Worm (Caenorhabditis elegans) whole organism, L4 larva: ENCODE data around the gene B0244.7.

Experiments
- D1046.2 ChIP-seq: fragments of 200-800 bp; sonication (Bioruptor generic); IDR thresholded peaks from 2 replicates; pipeline ENCODE4 v1.3.6; 2022; ENCODE audit warnings: missing genetic modification characterization, missing compliant biosample characterization
- F10B5.3 ChIP-seq: sonication (generic microtip); optimal IDR thresholded peaks from 2 replicates; lab custom pipeline; 2016; ENCODE audit warnings: mild to moderate bottlenecking, missing genetic modification characterization, missing compliant biosample characterization
- F44E2.7 ChIP-seq: fragments of 200-800 bp; sonication (Bioruptor generic); IDR thresholded peaks from 2 replicates; pipeline ENCODE4 v2.1.2; 2022; ENCODE audit warnings: missing genetic modification characterization, missing compliant biosample characterization
- T20F7.1 ChIP-seq: fragments of 200-800 bp; sonication (Bioruptor generic); optimal IDR thresholded peaks from 2 replicates; lab custom pipeline; 2018; ENCODE audit warnings: mild to moderate bottlenecking, missing genetic modification characterization, missing compliant biosample characterization
- Y75B8A.6 ChIP-seq: fragments of 200-800 bp; sonication (Bioruptor generic); IDR thresholded peaks from 2 replicates; pipeline ENCODE4 v1.3.6; 2022; ENCODE audit warnings: missing genetic modification reagents, missing genetic modification characterization, missing compliant biosample characterization
- ZK546.5 ChIP-seq, 2 experiments: sonication (generic microtip); optimal IDR thresholded peaks; 2 replicates each; lab custom pipeline; 2017; ENCODE audit warnings: missing biosample characterization in 2 of 2, missing genetic modification characterization in 2 of 2
- aha-1 ChIP-seq: fragments of 150-350 bp; peaks from one replicate; lab custom pipeline; 2014; ENCODE audit warnings: missing biosample characterization, missing genetic modification characterization
- ama-1 ChIP-seq: fragments of 150-350 bp; optimal IDR thresholded peaks from 2 replicates; lab custom pipeline; 2014; ENCODE audit warnings: inconsistent platforms, mixed read lengths
- daf-16 ChIP-seq, 3 experiments: sonication (generic microtip); optimal IDR thresholded peaks; 2 replicates each; lab custom pipeline; 2016 to 2017; ENCODE audit warnings: missing genetic modification characterization in 3 of 3, missing genetic modification reagents in 3 of 3, mild to moderate bottlenecking in 2 of 3, missing compliant biosample characterization in 2 of 3, missing biosample characterization in 1 of 3, moderate library complexity in 1 of 3
- daf-8 ChIP-seq: fragments of 200-800 bp; sonication (Bioruptor generic); IDR thresholded peaks from 2 replicates; pipeline ENCODE4 v1.3.6; 2022; ENCODE audit warnings: missing genetic modification characterization, missing compliant biosample characterization
- dmd-8 ChIP-seq: fragments of 200-800 bp; sonication (Bioruptor generic); IDR thresholded peaks from 2 replicates; pipeline ENCODE4 v1.3.6; 2022; ENCODE audit warnings: missing genetic modification characterization, missing compliant biosample characterization
- dve-1 ChIP-seq: sonication (generic microtip); optimal IDR thresholded peaks from 2 replicates; lab custom pipeline; 2017; ENCODE audit warnings: antibody characterized with exemption, mild to moderate bottlenecking, missing genetic modification characterization, missing compliant biosample characterization; ENCODE audit not compliant: insufficient read depth
- egl-27 ChIP-seq: sonication (generic microtip); optimal IDR thresholded peaks from 3 replicates; lab custom pipeline; 2017; ENCODE audit warnings: missing biosample characterization, missing genetic modification reagents, missing genetic modification characterization
- gei-8 ChIP-seq: fragments of 200-800 bp; sonication (Bioruptor generic); optimal IDR thresholded peaks from 2 replicates; lab custom pipeline; 2018; ENCODE audit warnings: mild to moderate bottlenecking, missing genetic modification characterization, missing compliant biosample characterization
- hlh-11 ChIP-seq: fragments of 200-800 bp; sonication (Bioruptor generic); optimal IDR thresholded peaks from 2 replicates; lab custom pipeline; 2018; ENCODE audit warnings: mild to moderate bottlenecking, missing genetic modification characterization, missing compliant biosample characterization
- hlh-30 ChIP-seq: sonication (generic microtip); optimal IDR thresholded peaks from 2 replicates; lab custom pipeline; 2017; ENCODE audit warnings: antibody characterized with exemption, mild to moderate bottlenecking, missing genetic modification characterization, missing compliant biosample characterization; ENCODE audit not compliant: insufficient read depth
- jun-1 ChIP-seq: fragments of 150-350 bp; optimal IDR thresholded peaks from 2 replicates; lab custom pipeline; 2014; ENCODE audit warnings: missing biosample characterization, missing genetic modification reagents, missing genetic modification characterization
- lin-1 ChIP-seq: fragments of 200-800 bp; sonication (Bioruptor generic); IDR thresholded peaks from 2 replicates; pipeline ENCODE4 v1.3.6; 2022; ENCODE audit warnings: missing genetic modification reagents, missing genetic modification characterization, missing compliant biosample characterization
- lin-38 ChIP-seq: fragments of 200-800 bp; sonication (Bioruptor generic); IDR thresholded peaks from 2 replicates; pipeline ENCODE4 v1.3.6; 2022; ENCODE audit warnings: missing genetic modification reagents, missing genetic modification characterization, missing compliant biosample characterization
- lin-39 ChIP-seq: fragments of 150-350 bp; optimal IDR thresholded peaks from 2 replicates; lab custom pipeline; 2014; ENCODE audit warnings: missing biosample characterization, missing genetic modification reagents, missing genetic modification characterization
- lsy-2 ChIP-seq, 2 experiments: fragments of 150-350 bp in 1 of 2; sonication (generic microtip) in 1 of 2; optimal IDR thresholded peaks; 2 replicates each; lab custom pipeline; 2014 to 2017; ENCODE audit warnings: missing biosample characterization in 2 of 2, missing genetic modification characterization in 2 of 2
- mes-2 ChIP-seq: sonication (generic microtip); optimal IDR thresholded peaks from 2 replicates; lab custom pipeline; 2016; ENCODE audit warnings: missing genotype, mild to moderate bottlenecking, missing genetic modification characterization, missing compliant biosample characterization; ENCODE audit not compliant: poor library complexity, severe bottlenecking
- mxl-2 ChIP-seq: fragments of 200-800 bp; sonication (Bioruptor generic); conservative IDR thresholded peaks from 2 replicates; pipeline ENCODE4 v1.3.6; 2022; ENCODE audit warnings: missing genetic modification reagents, missing genetic modification characterization, missing compliant biosample characterization
- mxl-3 ChIP-seq: fragments of 200-800 bp; sonication (Bioruptor generic); optimal IDR thresholded peaks from 2 replicates; lab custom pipeline; 2018; ENCODE audit warnings: mild to moderate bottlenecking, missing genetic modification characterization, missing compliant biosample characterization
- nhr-11 ChIP-seq: fragments of 150-350 bp; optimal IDR thresholded peaks from 2 replicates; lab custom pipeline; 2014; ENCODE audit warnings: missing biosample characterization, missing genetic modification characterization
- nhr-237 ChIP-seq: sonication (generic microtip); optimal IDR thresholded peaks from 2 replicates; lab custom pipeline; 2017; ENCODE audit warnings: missing biosample characterization, missing genetic modification characterization
- nhr-48 ChIP-seq: sonication (generic microtip); optimal IDR thresholded peaks from 2 replicates; lab custom pipeline; 2016; ENCODE audit warnings: mild to moderate bottlenecking, missing genetic modification characterization, missing compliant biosample characterization
- php-3 ChIP-seq: fragments of 200-800 bp; sonication (Bioruptor generic); IDR thresholded peaks from 2 replicates; pipeline ENCODE4 v1.3.6; 2022; ENCODE audit warnings: missing genetic modification reagents, missing genetic modification characterization, missing compliant biosample characterization
- pqm-1 ChIP-seq: sonication (generic microtip); optimal IDR thresholded peaks from 2 replicates; lab custom pipeline; 2017; ENCODE audit warnings: missing biosample characterization, missing genetic modification characterization
- rbr-2 ChIP-seq: sonication (generic microtip); optimal IDR thresholded peaks from 2 replicates; lab custom pipeline; 2016; ENCODE audit warnings: missing genotype, missing genetic modification characterization, missing compliant biosample characterization
- set-16 ChIP-seq: fragments of 200-800 bp; sonication (Bioruptor generic); IDR thresholded peaks from 2 replicates; pipeline ENCODE4 v1.3.6; 2022; ENCODE audit warnings: missing genetic modification reagents, missing genetic modification characterization, missing compliant biosample characterization
- snpc-4 ChIP-seq: fragments of 150-350 bp; optimal IDR thresholded peaks from 2 replicates; lab custom pipeline; 2014; ENCODE audit warnings: missing biosample characterization, missing genetic modification characterization
- spr-1 ChIP-seq: sonication (generic microtip); optimal IDR thresholded peaks from 2 replicates; lab custom pipeline; 2016; ENCODE audit warnings: mild to moderate bottlenecking, missing genetic modification characterization, missing compliant biosample characterization
- unc-39 ChIP-seq: sonication (generic microtip); optimal IDR thresholded peaks from 2 replicates; lab custom pipeline; 2017; ENCODE audit warnings: missing biosample characterization, missing genetic modification characterization
- unc-62 ChIP-seq, 3 experiments: fragments of 150-350 bp in 1 of 3; sonication (generic microtip); optimal IDR thresholded peaks in 2 of 3; peaks in 1 of 3; 1 replicate in 1 of 3; 2 replicates in 2 of 3; lab custom pipeline; 2014 to 2017; ENCODE audit warnings: missing biosample characterization in 3 of 3, missing genetic modification characterization in 3 of 3, missing genetic modification reagents in 3 of 3, missing genotype in 1 of 3
- zag-1 ChIP-seq: fragments of 150-350 bp; optimal IDR thresholded peaks from 2 replicates; lab custom pipeline; 2014; ENCODE audit warnings: missing biosample characterization, missing genetic modification characterization
- zfp-3 ChIP-seq: fragments of 200-800 bp; sonication (Bioruptor generic); conservative IDR thresholded peaks from 2 replicates; pipeline ENCODE4 v1.3.6; 2022; ENCODE audit warnings: missing genetic modification reagents, missing genetic modification characterization, missing compliant biosample characterization

The B0244.7 gene

DNA sequence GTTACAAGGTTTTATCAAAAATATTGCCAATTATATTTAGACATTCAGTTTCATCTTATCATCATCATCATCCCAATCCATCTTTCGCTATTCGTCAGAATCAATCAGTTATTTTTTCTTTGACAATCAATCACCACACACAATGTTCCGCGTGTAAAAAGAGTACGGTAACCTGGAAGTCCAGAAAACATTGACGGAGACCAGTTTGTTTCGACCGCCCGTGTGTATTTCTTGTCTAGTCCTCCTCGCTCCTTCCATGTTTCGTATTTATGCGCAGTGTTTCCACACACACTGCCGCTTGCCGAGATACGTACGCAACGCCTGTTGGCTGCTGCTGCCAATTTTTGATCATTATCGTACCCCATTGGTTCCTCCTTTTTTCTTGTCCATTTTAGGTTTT lies 20.6 kb upstream of the B0244.7 start (continued):
- TF ChIP-seq rbr-2 = peak; percentile 22
- peak; percentile 41 for TF ChIP-seq dve-1

- TF ChIP-seq daf-16 (GFP tag; optimal IDR thresholded peaks at IDR 0.05; lab: Kevin White, UChicago) (no peak), daf-16 (tag; optimal IDR thresholded peaks at IDR 0.05; lab: Kevin White, UChicago) (peak; percentile 6), dmd-8 (GFP tag; lab: Robert Waterston, UW) (no peak), zag-1 (tag; lab: Kevin White, UChicago) (no peak)
- TF ChIP-seq, all 104 proteins: peak for 1
Observed at ce11 chrIII:5711242-5711641, 20.1 kb upstream of the B0244.7 start, which contains the start of gene rbm-26. Gene rbm-26 (plus strand): TSS chrIII:5711542.

DNA sequence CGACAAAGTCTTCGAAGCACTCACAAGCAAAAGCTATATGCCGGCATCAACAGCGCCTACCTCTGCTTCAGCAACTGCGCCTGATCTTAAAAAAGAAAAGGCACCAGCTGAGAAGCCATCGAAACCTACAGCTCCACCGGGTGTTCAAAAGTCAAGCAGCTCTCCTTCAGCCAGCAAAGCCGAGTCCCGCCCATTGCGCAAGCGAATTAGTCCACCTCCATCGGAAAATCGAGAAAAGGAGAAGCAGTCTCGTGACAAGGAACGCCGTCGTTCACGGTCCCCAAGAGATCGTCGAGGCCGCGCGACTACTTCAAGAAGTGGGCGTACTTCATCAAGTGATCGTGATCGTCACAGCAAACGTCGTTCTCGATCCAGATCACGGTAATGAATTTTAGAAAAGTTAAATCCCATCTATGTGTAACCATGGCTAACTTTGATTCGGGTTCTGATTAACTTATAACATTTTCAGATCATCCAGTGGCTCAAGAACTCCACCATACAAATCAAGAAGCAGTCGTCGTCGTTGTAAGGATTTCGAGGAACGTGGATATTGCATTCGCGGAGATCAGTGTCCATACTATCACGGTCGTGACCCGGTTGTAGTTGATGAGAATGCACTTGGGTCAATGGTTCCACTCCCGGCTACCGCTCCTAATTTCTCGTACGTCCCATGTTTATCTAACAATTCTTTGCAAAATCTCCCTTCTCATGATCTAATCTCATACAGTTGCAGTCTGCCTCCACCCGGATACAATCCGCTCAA lies 19.2 kb upstream of the B0244.7 start:
- TF ChIP-seq aha-1 (tag; lab: Kevin White, UChicago) = peak; percentile 93
- TF ChIP-seq dve-1 = no peak
- TF ChIP-seq unc-62 (GFP tag; optimal IDR thresholded peaks at IDR 0.05 in 1 of 2; lab: Kevin White, UChicago) = peak in 1 of 2 experiments; percentile 32
- TF ChIP-seq unc-62 (tag; optimal IDR thresholded peaks at IDR 0.05; lab: Kevin White, UChicago) = no peak
- TF ChIP-seq set-16 (GFP tag; lab: Robert Waterston, UW) = peak; percentile 65
- TF ChIP-seq D1046.2 = 0 out of 2 replicates have a peak, but pooled peaks have one; percentile 25
- no peak for TF ChIP-seq mxl-2 (GFP tag; lab: Robert Waterston, UW)

DNA sequence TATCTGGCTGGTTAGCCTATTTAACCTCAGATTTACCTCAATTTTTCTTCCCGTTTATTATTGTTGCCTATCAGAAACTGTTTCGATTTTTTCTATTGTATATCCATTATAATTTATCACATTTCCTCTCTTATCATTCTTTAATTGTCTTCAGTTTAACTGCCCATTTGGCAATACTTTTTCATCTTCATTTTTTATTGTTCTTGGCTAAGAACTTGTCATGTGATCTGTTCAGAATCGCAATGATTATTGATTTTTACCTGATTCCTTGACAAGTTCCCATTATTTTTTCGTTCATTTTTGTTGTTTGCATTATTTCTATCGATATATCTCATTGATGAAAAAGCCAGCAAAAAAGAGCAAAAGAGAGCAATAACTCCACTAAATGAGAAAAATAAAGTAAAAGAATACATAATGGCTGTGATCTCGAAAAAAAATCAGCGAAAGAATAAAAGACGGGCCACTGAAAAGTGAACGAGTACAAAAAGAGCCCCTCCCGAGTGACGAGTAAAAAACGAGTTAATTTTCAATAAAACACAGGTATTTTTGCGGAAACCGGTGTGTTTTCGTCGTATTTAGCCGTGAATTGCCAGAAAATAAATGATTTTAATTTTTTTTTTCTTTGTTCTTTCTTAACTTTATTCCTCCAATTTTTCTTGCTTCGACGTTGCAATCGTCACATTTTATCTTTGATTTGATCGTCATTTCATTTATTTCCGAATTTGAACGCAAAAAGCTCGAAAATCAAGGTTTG lies 16.9 kb upstream of the B0244.7 start, which contains the start of gene arf-1:
TSS of gene arf-1 (plus strand) at position 657 of the 754 bp plus-strand sequence.
- TF ChIP-seq lin-38 (GFP tag; lab: Robert Waterston, UW) (peak; percentile 23; the same call in 1 of the 2 replicates), Y75B8A.6 (GFP tag; lab: Robert Waterston, UW) (0 out of 2 replicates have a peak, but pooled peaks have one; percentile 8), php-3 (GFP tag; lab: Robert Waterston, UW) (peak; percentile 76), aha-1 (tag; lab: Kevin White, UChicago) (peak; percentile 65), hlh-30 (tag; lab: Kevin White, UChicago) (peak; percentile 51), unc-62 (GFP tag; optimal IDR thresholded peaks at IDR 0.05 in 1 of 2; lab: Kevin White, UChicago) (peak in 1 of 2 experiments; percentile 21), unc-62 (tag; optimal IDR thresholded peaks at IDR 0.05; lab: Kevin White, UChicago) (no peak), zfp-3 (GFP tag; lab: Robert Waterston, UW) (no peak), F44E2.7 (GFP tag; lab: Robert Waterston, UW) (no peak), dve-1 (peak; percentile 21), jun-1 (no peak)

DNA sequence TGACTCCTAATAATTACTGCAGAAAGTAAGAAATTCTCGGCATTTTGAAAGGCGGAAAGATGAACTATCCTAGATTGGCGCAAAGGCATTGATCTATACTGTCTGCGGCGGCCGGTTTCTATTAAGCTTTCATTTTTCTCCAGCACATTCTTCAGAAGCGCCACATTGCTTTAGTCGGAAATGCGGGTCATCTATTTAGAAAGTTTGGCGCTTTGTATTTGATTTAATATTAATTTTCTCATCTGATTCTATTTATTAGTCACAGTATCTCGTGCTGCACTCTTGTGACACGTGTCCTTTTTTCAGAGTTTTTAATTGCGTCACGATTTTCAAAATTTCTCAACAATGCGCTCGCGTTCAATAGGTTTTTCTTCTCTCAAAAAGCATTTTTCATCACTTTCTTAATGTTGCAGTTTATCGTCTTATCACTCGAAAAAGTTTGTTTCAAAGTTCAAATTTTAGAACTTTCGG lies 16.3 kb upstream of the B0244.7 start:
- TF ChIP-seq lin-39 = no peak
- no peak for TF ChIP-seq egl-27 (tag; lab: Kevin White, UChicago)
- no peak for TF ChIP-seq snpc-4 (tag; lab: Kevin White, UChicago)
- peak in 1 of 2 experiments; percentile 76 for TF ChIP-seq unc-62 (GFP tag; optimal IDR thresholded peaks at IDR 0.05 in 1 of 2; lab: Kevin White, UChicago)
- no peak for TF ChIP-seq unc-62 (tag; optimal IDR thresholded peaks at IDR 0.05; lab: Kevin White, UChicago)
- no peak for TF ChIP-seq mxl-3 (GFP tag; lab: Kevin White, UChicago)
- peak; percentile 55 for TF ChIP-seq nhr-48 (tag; lab: Kevin White, UChicago)
- no peak for TF ChIP-seq daf-8
- TF ChIP-seq lsy-2 (tag; optimal IDR thresholded peaks at IDR 0.05; lab: Kevin White, UChicago) = no peak
- TF ChIP-seq lin-1 (GFP tag; lab: Robert Waterston, UW) = 0 out of 2 replicates have a peak, but pooled peaks have one; percentile 6
- peak; percentile 55 for TF ChIP-seq aha-1 (tag; lab: Kevin White, UChicago)
- peak; percentile 33 for TF ChIP-seq ama-1 (lab: Kevin White, UChicago)
- peak; percentile 64 for TF ChIP-seq T20F7.1 (GFP tag; lab: Kevin White, UChicago)
- TF ChIP-seq php-3 (GFP tag; lab: Robert Waterston, UW) = no peak
- TF ChIP-seq F10B5.3 (tag; lab: Kevin White, UChicago) = no peak
- TF ChIP-seq gei-8 = no peak
- no peak for TF ChIP-seq hlh-11
- no peak for TF ChIP-seq nhr-237 (tag; lab: Kevin White, UChicago)
- TF ChIP-seq mes-2 (tag; lab: Kevin White, UChicago) = peak; percentile 50
- TF ChIP-seq zfp-3 (GFP tag; lab: Robert Waterston, UW) = peak; percentile 35; the same call in 1 of the 2 replicates
- peak; percentile 16 for TF ChIP-seq pqm-1 (tag; lab: Kevin White, UChicago)
- TF ChIP-seq Y75B8A.6 (GFP tag; lab: Robert Waterston, UW) = 0 out of 2 replicates have a peak, but pooled peaks have one; percentile 24
- no peak for TF ChIP-seq unc-39
- no peak for TF ChIP-seq ZK546.5 (tag; optimal IDR thresholded peaks at IDR 0.05; lab: Kevin White, UChicago)
- no peak for TF ChIP-seq daf-16 (GFP tag; optimal IDR thresholded peaks at IDR 0.05; lab: Kevin White, UChicago)
- TF ChIP-seq daf-16 (tag; optimal IDR thresholded peaks at IDR 0.05; lab: Kevin White, UChicago) = peak; percentile 8
- TF ChIP-seq nhr-11 (tag; lab: Kevin White, UChicago) = no peak
- no peak for TF ChIP-seq spr-1 (tag; lab: Kevin White, UChicago)
